Worm (Caenorhabditis elegans) whole organism, L1 larva: ENCODE data around the gene Y43F8B.10.

Source experiments
- aha-1 ChIP-seq: fragments of 150-350 bp; optimal IDR thresholded peaks from 2 replicates; lab custom pipeline; 2014; ENCODE audit warnings: missing biosample characterization, missing genetic modification characterization
- blmp-1 ChIP-seq: fragments of 150-350 bp; optimal IDR thresholded peaks from 2 replicates; lab custom pipeline; 2014; ENCODE audit warnings: missing biosample characterization, missing genetic modification characterization
- ceh-82 ChIP-seq, 3 experiments: fragments of 150-350 bp in 1 of 3; sonication (generic microtip) in 2 of 3; optimal IDR thresholded peaks; 2 replicates each; lab custom pipeline; 2014 to 2017; ENCODE audit warnings: missing biosample characterization in 3 of 3, missing genetic modification characterization in 3 of 3
- ceh-88 ChIP-seq: fragments of 200-800 bp; sonication (Bioruptor generic); IDR thresholded peaks from 2 replicates; pipeline ENCODE4 v1.3.6; 2022; ENCODE audit warnings: missing genetic modification characterization, missing compliant biosample characterization
- elt-3 ChIP-seq, 6 experiments: fragments of 150-350 bp in 1 of 6; sonication (generic microtip); optimal IDR thresholded peaks; 2 replicates each; lab custom pipeline; 2017 to 2018; ENCODE audit warnings: missing biosample characterization in 6 of 6, missing genetic modification characterization in 6 of 6, inconsistent platforms in 1 of 6
- fos-1 ChIP-seq: fragments of 150-350 bp; optimal IDR thresholded peaks from 2 replicates; lab custom pipeline; 2014; ENCODE audit warnings: missing biosample characterization, missing genetic modification characterization
- hpl-2 ChIP-seq: fragments of 150-350 bp; optimal IDR thresholded peaks from 2 replicates; lab custom pipeline; 2014; ENCODE audit warnings: missing biosample characterization, missing genetic modification reagents, missing genetic modification characterization
- nhr-11 ChIP-seq: fragments of 150-350 bp; optimal IDR thresholded peaks from 2 replicates; lab custom pipeline; 2014; ENCODE audit warnings: missing biosample characterization, missing genetic modification characterization
- nhr-19 ChIP-seq: fragments of 200-800 bp; sonication (Bioruptor generic); conservative IDR thresholded peaks from 2 replicates; pipeline ENCODE4 v1.3.6; 2022; ENCODE audit warnings: missing genetic modification characterization, missing compliant biosample characterization
- nhr-237 ChIP-seq: fragments of 150-350 bp; optimal IDR thresholded peaks from 2 replicates; lab custom pipeline; 2014; ENCODE audit warnings: missing biosample characterization, missing genetic modification characterization
- nhr-28 ChIP-seq: fragments of 150-350 bp; optimal IDR thresholded peaks from 2 replicates; lab custom pipeline; 2014; ENCODE audit warnings: missing biosample characterization, missing genetic modification characterization
- tlp-1 ChIP-seq: fragments of 150-350 bp; optimal IDR thresholded peaks from 2 replicates; lab custom pipeline; 2014; ENCODE audit warnings: missing biosample characterization, missing genetic modification characterization
- vab-15 ChIP-seq: sonication (generic microtip); optimal IDR thresholded peaks from 2 replicates; lab custom pipeline; 2017; ENCODE audit warnings: missing genotype, mild to moderate bottlenecking, missing genetic modification characterization, missing compliant biosample characterization
- ztf-4 ChIP-seq: fragments of 150-350 bp; optimal IDR thresholded peaks from 2 replicates; lab custom pipeline; 2014; ENCODE audit warnings: missing biosample characterization, missing genetic modification characterization

ce11 chrV:19433806-19434437, 40.3 kb upstream of the Y43F8B.10 start, which contains the start of gene C25F9.16:
- TF ChIP-seq fos-1 (tag; lab: Kevin White, UChicago) (no peak), hpl-2 (no peak), vab-15 (tag; lab: Kevin White, UChicago) (no peak), elt-3 (tag; optimal IDR thresholded peaks at IDR 0.05; lab: Kevin White, UChicago) (no peak), nhr-11 (no peak), nhr-28 (tag; lab: Kevin White, UChicago) (no peak), blmp-1 (tag; lab: Kevin White, UChicago) (no peak), nhr-19 (no peak), tlp-1 (tag; lab: Kevin White, UChicago) (no peak), ceh-82 (tag; optimal IDR thresholded peaks at IDR 0.05; lab: Kevin White, UChicago) (no peak), ztf-4 (tag; lab: Kevin White, UChicago) (no peak), ceh-88 (GFP tag; lab: Robert Waterston, UW) (no peak), aha-1 (tag; lab: Kevin White, UChicago) (no peak), nhr-237 (no peak)
